Fruit fly (Drosophila melanogaster) whole organism, embryonic: ENCODE measurements around the gene MsrA.

Source experiments
- Abd-B ChIP-seq: fragments of 200-800 bp; sonication (Bioruptor generic); optimal IDR thresholded peaks from 2 replicates; lab custom pipeline; 2018; ENCODE audit warnings: missing biosample characterization, mild to moderate bottlenecking, missing genetic modification characterization, moderate library complexity
- Atf6 ChIP-seq: fragments of 200-800 bp; sonication (Bioruptor generic); IDR thresholded peaks from 2 replicates; pipeline ENCODE4 v1.3.6; 2022; ENCODE audit warnings: missing biosample characterization, missing genetic modification characterization
- B-H1 ChIP-seq: fragments of 200-800 bp; sonication (Bioruptor generic); IDR thresholded peaks from 3 replicates; pipeline ENCODE4 v1.3.6; 2022; ENCODE audit warnings: missing biosample characterization, missing genetic modification characterization
- BtbVII ChIP-seq: fragments of 200-800 bp; sonication (Bioruptor generic); optimal IDR thresholded peaks from 3 replicates; lab custom pipeline; 2017; ENCODE audit warnings: missing biosample characterization, mild to moderate bottlenecking, missing genetic modification characterization
- C15 ChIP-seq: fragments of 200-800 bp; sonication (Bioruptor generic); IDR thresholded peaks from 3 replicates; pipeline ENCODE4 v1.3.6; 2022; ENCODE audit warnings: missing biosample characterization, missing genetic modification characterization
- CG10321 ChIP-seq: fragments of 200-800 bp; sonication (Bioruptor generic); IDR thresholded peaks from 2 replicates; pipeline ENCODE4 v1.3.6; 2022; ENCODE audit warnings: missing biosample characterization, missing genetic modification characterization
- CG10654 ChIP-seq: fragments of 200-800 bp; sonication (Bioruptor generic); optimal IDR thresholded peaks from 2 replicates; lab custom pipeline; 2016; ENCODE audit warnings: missing biosample characterization, missing genetic modification characterization
- CG10959 ChIP-seq: fragments of 200-800 bp; sonication (Bioruptor generic); IDR thresholded peaks from 2 replicates; pipeline ENCODE4 v1.3.6; 2022; ENCODE audit warnings: missing biosample characterization, missing genetic modification characterization
- CG11247 ChIP-seq: fragments of 200-800 bp; sonication (Bioruptor generic); IDR thresholded peaks from 2 replicates; pipeline ENCODE4 v1.3.6; 2022; ENCODE audit warnings: missing biosample characterization, missing genetic modification characterization
- CG12219 ChIP-seq: fragments of 200-800 bp; sonication (Bioruptor generic); optimal IDR thresholded peaks from 3 replicates; lab custom pipeline; 2018; ENCODE audit warnings: missing biosample characterization, mild to moderate bottlenecking, missing genetic modification characterization
- CG15696 ChIP-seq: fragments of 200-800 bp; sonication (Bioruptor generic); optimal IDR thresholded peaks from 2 replicates; lab custom pipeline; 2019; ENCODE audit warnings: missing biosample characterization, mild to moderate bottlenecking, missing genetic modification characterization, moderate library complexity
- CG16863 ChIP-seq: fragments of 200-800 bp; sonication (Bioruptor generic); optimal IDR thresholded peaks from 3 replicates; lab custom pipeline; 2016; ENCODE audit warnings: missing biosample characterization, missing genetic modification characterization
- CG17385 ChIP-seq: fragments of 200-800 bp; sonication (Bioruptor generic); optimal IDR thresholded peaks from 3 replicates; lab custom pipeline; 2018; ENCODE audit warnings: missing biosample characterization, mild to moderate bottlenecking, missing genetic modification characterization
- CG4707 ChIP-seq: fragments of 200-800 bp; sonication (Bioruptor generic); optimal IDR thresholded peaks from 2 replicates; lab custom pipeline; 2018; ENCODE audit warnings: missing biosample characterization, mild to moderate bottlenecking, missing genetic modification characterization, moderate library complexity
- CG6689 ChIP-seq: fragments of 200-800 bp; sonication (Bioruptor generic); IDR thresholded peaks from 2 replicates; pipeline ENCODE4 v1.3.6; 2022; ENCODE audit warnings: missing biosample characterization, missing genetic modification characterization
- CG8765 ChIP-seq: fragments of 200-800 bp; sonication (Bioruptor generic); IDR thresholded peaks from 2 replicates; pipeline ENCODE4 v1.3.6; 2022; ENCODE audit warnings: missing biosample characterization, missing genetic modification characterization
- CG9876 ChIP-seq: fragments of 200-800 bp; sonication (Bioruptor generic); optimal IDR thresholded peaks from 2 replicates; lab custom pipeline; 2016; ENCODE audit warnings: missing biosample characterization, missing genetic modification characterization
- CTCF ChIP-seq: fragments of 200-800 bp; sonication (Bioruptor generic); optimal IDR thresholded peaks from 2 replicates; lab custom pipeline; 2017; ENCODE audit warnings: missing biosample characterization, mild to moderate bottlenecking, missing genetic modification characterization, moderate library complexity
- Dbx ChIP-seq: fragments of 200-800 bp; sonication (Bioruptor generic); IDR thresholded peaks from 3 replicates; pipeline ENCODE4 v1.3.6; 2022; ENCODE audit warnings: missing biosample characterization, missing genetic modification characterization
- Dip2 ChIP-seq: fragments of 200-800 bp; sonication (Bioruptor generic); IDR thresholded peaks from 2 replicates; pipeline ENCODE4 v1.3.6; 2022; ENCODE audit warnings: missing biosample characterization, missing genetic modification characterization
- Fer3 ChIP-seq: fragments of 200-800 bp; sonication (Bioruptor generic); optimal IDR thresholded peaks from 2 replicates; lab custom pipeline; 2018; ENCODE audit warnings: missing biosample characterization, mild to moderate bottlenecking, missing genetic modification characterization, moderate library complexity
- Gug ChIP-seq: fragments of 200-800 bp; sonication (Bioruptor generic); IDR thresholded peaks from 4 replicates; pipeline ENCODE4 v1.3.6; 2022; ENCODE audit warnings: missing biosample characterization, missing genetic modification characterization
- Hey ChIP-seq: fragments of 200-800 bp; sonication (Bioruptor generic); optimal IDR thresholded peaks from 3 replicates; lab custom pipeline; 2018; ENCODE audit warnings: missing biosample characterization, mild to moderate bottlenecking, missing genetic modification characterization
- Lim3 ChIP-seq: fragments of 200-800 bp; sonication (Bioruptor generic); IDR thresholded peaks from 2 replicates; pipeline ENCODE4 v1.3.6; 2022; ENCODE audit warnings: missing biosample characterization, missing genetic modification characterization
- Side ChIP-seq: fragments of 200-800 bp; sonication (Bioruptor generic); optimal IDR thresholded peaks from 2 replicates; lab custom pipeline; 2016; ENCODE audit warnings: missing biosample characterization, missing genetic modification characterization
- Sin3A ChIP-seq: fragments of >200 bp; optimal IDR thresholded peaks from 2 replicates; lab custom pipeline; 2018
- Sox102F ChIP-seq: fragments of 200-800 bp; sonication (Bioruptor generic); optimal IDR thresholded peaks from 2 replicates; lab custom pipeline; 2018; ENCODE audit warnings: missing biosample characterization, mild to moderate bottlenecking, missing genetic modification characterization, moderate library complexity
- ab ChIP-seq: fragments of 200-800 bp; sonication (Bioruptor generic); optimal IDR thresholded peaks from 2 replicates; lab custom pipeline; 2016; ENCODE audit warnings: missing biosample characterization, missing genetic modification characterization
- abd-A ChIP-seq: fragments of 200-800 bp; sonication (Bioruptor generic); optimal IDR thresholded peaks from 3 replicates; lab custom pipeline; 2019; ENCODE audit warnings: missing biosample characterization, mild to moderate bottlenecking, missing genetic modification characterization, moderate library complexity
- ac ChIP-seq: fragments of 200-800 bp; sonication (Bioruptor generic); optimal IDR thresholded peaks from 3 replicates; lab custom pipeline; 2017; ENCODE audit warnings: missing biosample characterization, mild to moderate bottlenecking, missing genetic modification characterization
- ato ChIP-seq: fragments of 200-800 bp; sonication (Bioruptor generic); IDR thresholded peaks from 2 replicates; pipeline ENCODE4 v1.3.6; 2022; ENCODE audit warnings: missing biosample characterization, missing genetic modification characterization; ENCODE audit not compliant: partially characterized antibody
- bcd ChIP-seq: fragments of 200-800 bp; sonication (Bioruptor generic); optimal IDR thresholded peaks from 2 replicates; lab custom pipeline; 2017; ENCODE audit warnings: missing biosample characterization, mild to moderate bottlenecking, missing genetic modification characterization
- cato ChIP-seq: fragments of 200-800 bp; sonication (Bioruptor generic); optimal IDR thresholded peaks from 2 replicates; lab custom pipeline; 2016; ENCODE audit warnings: missing biosample characterization, missing genetic modification characterization, borderline replicate concordance
- chinmo ChIP-seq: fragments of 200-800 bp; sonication (Bioruptor generic); IDR thresholded peaks from 4 replicates; pipeline ENCODE4 v1.3.6; 2022; ENCODE audit warnings: missing biosample characterization, missing genetic modification characterization; ENCODE audit not compliant: partially characterized antibody
- dmrt99B ChIP-seq: fragments of 200-800 bp; sonication (Bioruptor generic); optimal IDR thresholded peaks from 2 replicates; lab custom pipeline; 2018; ENCODE audit warnings: missing biosample characterization, mild to moderate bottlenecking, missing genetic modification characterization, moderate library complexity
- dpn ChIP-seq, 2 experiments: fragments of 200-800 bp; sonication (Bioruptor generic); optimal IDR thresholded peaks; 3 replicates each; lab custom pipeline; 2016; ENCODE audit warnings: missing biosample characterization in 2 of 2, missing genetic modification characterization in 2 of 2
- ewg ChIP-seq: fragments of 200-800 bp; sonication (Bioruptor generic); optimal IDR thresholded peaks from 3 replicates; lab custom pipeline; 2017; ENCODE audit warnings: mild to moderate bottlenecking, missing biosample characterization, missing genetic modification reagents, missing genetic modification characterization
- exex ChIP-seq: fragments of 200-800 bp; sonication (Bioruptor generic); optimal IDR thresholded peaks from 4 replicates; lab custom pipeline; 2018; ENCODE audit warnings: missing biosample characterization, mild to moderate bottlenecking, missing genetic modification characterization, moderate library complexity
- fu2 ChIP-seq: fragments of 200-800 bp; sonication (Bioruptor generic); optimal IDR thresholded peaks from 2 replicates; lab custom pipeline; 2016; ENCODE audit warnings: missing biosample characterization, missing genetic modification characterization
- hb ChIP-seq: fragments of 200-800 bp; sonication (Bioruptor generic); IDR thresholded peaks from 3 replicates; pipeline ENCODE4 v1.3.6; 2022; ENCODE audit warnings: missing biosample characterization, missing genetic modification characterization; ENCODE audit not compliant: partially characterized antibody
- kah ChIP-seq: fragments of 200-800 bp; sonication (Bioruptor generic); optimal IDR thresholded peaks from 2 replicates; lab custom pipeline; 2018; ENCODE audit warnings: missing biosample characterization, mild to moderate bottlenecking, missing genetic modification characterization
- mld ChIP-seq: fragments of 200-800 bp; sonication (Bioruptor generic); IDR thresholded peaks from 3 replicates; pipeline ENCODE4 v1.3.6; 2022; ENCODE audit warnings: missing biosample characterization, missing genetic modification characterization; ENCODE audit not compliant: partially characterized antibody
- nerfin-1 ChIP-seq: fragments of 200-800 bp; sonication (Bioruptor generic); optimal IDR thresholded peaks from 3 replicates; lab custom pipeline; 2019; ENCODE audit warnings: missing biosample characterization, mild to moderate bottlenecking, missing genetic modification characterization, moderate library complexity
- nerfin-2 ChIP-seq: fragments of 200-800 bp; sonication (Bioruptor generic); IDR thresholded peaks from 2 replicates; pipeline ENCODE4 v1.3.6; 2022; ENCODE audit warnings: missing biosample characterization, missing genetic modification characterization; ENCODE audit not compliant: partially characterized antibody
- oc ChIP-seq: fragments of 200-800 bp; sonication (Bioruptor generic); optimal IDR thresholded peaks from 2 replicates; lab custom pipeline; 2018; ENCODE audit warnings: missing biosample characterization, mild to moderate bottlenecking, missing genetic modification characterization, moderate library complexity
- pnt ChIP-seq: fragments of 200-800 bp; sonication (Bioruptor generic); optimal IDR thresholded peaks from 3 replicates; lab custom pipeline; 2016; ENCODE audit warnings: missing biosample characterization, missing genetic modification characterization
- ranshi ChIP-seq: fragments of 200-800 bp; sonication (Bioruptor generic); IDR thresholded peaks from 2 replicates; pipeline ENCODE4 v1.3.6; 2022; ENCODE audit warnings: missing biosample characterization, missing genetic modification characterization
- scrt ChIP-seq: fragments of 200-800 bp; sonication (Bioruptor generic); optimal IDR thresholded peaks from 2 replicates; lab custom pipeline; 2018; ENCODE audit warnings: missing biosample characterization, mild to moderate bottlenecking, missing genetic modification characterization, moderate library complexity
- trh ChIP-seq: fragments of 200-800 bp; sonication (Bioruptor generic); optimal IDR thresholded peaks from 2 replicates; lab custom pipeline; 2016; ENCODE audit warnings: missing biosample characterization, missing genetic modification characterization
- wor ChIP-seq: fragments of 200-800 bp; sonication (Bioruptor generic); IDR thresholded peaks from 2 replicates; pipeline ENCODE4 v1.3.6; 2022; ENCODE audit warnings: missing biosample characterization, missing genetic modification characterization
- zfh1 ChIP-seq: fragments of 200-800 bp; sonication (Bioruptor generic); IDR thresholded peaks from 3 replicates; pipeline ENCODE4 v1.3.6; 2022; ENCODE audit warnings: missing biosample characterization, missing genetic modification characterization

The MsrA gene

DNA sequence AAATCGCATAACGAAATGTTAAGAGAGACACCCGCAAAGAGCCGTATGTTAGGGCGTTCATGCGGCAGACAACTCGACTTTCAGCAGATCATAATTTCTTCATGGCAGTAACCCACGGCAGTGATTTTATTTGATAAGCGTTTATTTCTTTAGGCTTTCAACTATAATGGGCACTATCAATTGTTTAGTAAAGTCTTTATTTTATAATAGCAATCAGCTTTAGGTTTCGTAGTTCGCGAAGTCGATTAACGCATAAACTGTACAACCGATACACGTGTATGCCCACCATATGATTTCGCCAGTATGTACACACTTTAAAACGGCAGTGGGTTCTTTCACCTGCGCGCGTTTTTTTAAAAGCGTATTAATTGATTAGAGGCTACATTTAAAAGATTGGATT lies 2.6 kb upstream of the MsrA start, which contains the start of gene CG7841 (continued):
- TF ChIP-seq BtbVII (GFP tag; lab: Kevin White, UChicago) (peak; percentile 99), nerfin-2 (GFP tag; lab: Robert Waterston, UW) (no peak), wor (GFP tag; lab: Robert Waterston, UW) (peak; percentile 88), CG10654 (peak; percentile 96), Sin3A (lab: Kevin White, UChicago) (no peak), Hey (tag; lab: Kevin White, UChicago) (peak; percentile 94), CTCF (GFP tag; lab: Kevin White, UChicago) (peak; percentile 71), CG17385 (GFP tag; lab: Kevin White, UChicago) (peak; percentile 97), CG10959 (GFP tag; lab: Robert Waterston, UW) (peak; percentile 94; the same call in 1 of the 2 replicates), Dip2 (GFP tag; lab: Robert Waterston, UW) (no peak), B-H1 (GFP tag; lab: Robert Waterston, UW) (peak; percentile 91; the same call in 2 of the 3 replicates), CG12219 (peak; percentile 99), scrt (GFP tag; lab: Kevin White, UChicago) (peak; percentile 98), CG11247 (GFP tag; lab: Robert Waterston, UW) (peak; percentile 92), bcd (GFP tag; lab: Kevin White, UChicago) (peak; percentile 96), ranshi (GFP tag; lab: Robert Waterston, UW) (peak; percentile 96; the same call in 1 of the 2 replicates), chinmo (GFP tag; lab: Robert Waterston, UW) (no peak), fu2 (GFP tag; lab: Kevin White, UChicago) (peak; percentile 94), CG9876 (GFP tag; lab: Kevin White, UChicago) (peak; percentile 86), ewg (peak; percentile 92), CG8765 (GFP tag; lab: Robert Waterston, UW) (no peak), dpn (GFP tag; optimal IDR thresholded peaks at IDR 0.05; lab: Kevin White, UChicago) (peak; percentile 96 to 97), nerfin-1 (tag; lab: Kevin White, UChicago) (peak; percentile 98), CG10321 (peak; percentile 77), Lim3 (GFP tag; lab: Robert Waterston, UW) (no peak; the same call in 1 of the 2 replicates), ac (peak; percentile 95), Sox102F (peak; percentile 97), kah (GFP tag; lab: Kevin White, UChicago) (peak; percentile 97), Dbx (GFP tag; lab: Robert Waterston, UW) (peak; percentile 95), trh (GFP tag; lab: Kevin White, UChicago) (peak; percentile 92), exex (tag; lab: Kevin White, UChicago) (peak; percentile 94), pnt (GFP tag; lab: Kevin White, UChicago) (peak; percentile 92), CG15696 (tag; lab: Kevin White, UChicago) (peak; percentile 98), Abd-B (GFP tag; lab: Kevin White, UChicago) (peak; percentile 89), CG6689 (GFP tag; lab: Robert Waterston, UW) (peak; percentile 96), oc (tag; lab: Kevin White, UChicago) (peak; percentile 97), CG16863 (GFP tag; lab: Kevin White, UChicago) (peak; percentile 96), Atf6 (GFP tag; lab: Robert Waterston, UW) (peak; percentile 98), Fer3 (peak; percentile 98), zfh1 (GFP tag; lab: Robert Waterston, UW) (peak; percentile 97), C15 (GFP tag; lab: Robert Waterston, UW) (peak; percentile 93), abd-A (tag; lab: Kevin White, UChicago) (peak; percentile 95), hb (GFP tag; lab: Robert Waterston, UW) (no peak), ato (no peak), cato (GFP tag; lab: Kevin White, UChicago) (peak; percentile 93), dmrt99B (tag; lab: Kevin White, UChicago) (peak; percentile 98), ab (GFP tag; lab: Kevin White, UChicago) (peak; percentile 86), Gug (GFP tag; lab: Robert Waterston, UW) (peak; percentile 75), CG4707 (GFP tag; lab: Kevin White, UChicago) (peak; percentile 96), mld (GFP tag; lab: Robert Waterston, UW) (no peak), Side (peak; percentile 98)
